Fruit fly (Drosophila melanogaster) whole organism, embryonic: Measurements from ENCODE around the gene CG13097.

ENCODE experiments used
- Antp ChIP-seq: fragments of 200-800 bp; sonication (Bioruptor generic); optimal IDR thresholded peaks from 3 replicates; lab custom pipeline; 2016; ENCODE audit warnings: missing biosample characterization, missing genetic modification characterization
- Asciz ChIP-seq: fragments of 200-800 bp; sonication (Bioruptor generic); optimal IDR thresholded peaks from 2 replicates; lab custom pipeline; 2017; ENCODE audit warnings: missing biosample characterization, mild to moderate bottlenecking, missing genetic modification characterization, missing genetic modification reagents
- CG10979 ChIP-seq: fragments of 200-800 bp; sonication (Bioruptor generic); optimal IDR thresholded peaks from 2 replicates; lab custom pipeline; 2018; ENCODE audit warnings: missing biosample characterization, mild to moderate bottlenecking, missing genetic modification characterization, moderate library complexity
- CG11696 ChIP-seq: fragments of 200-800 bp; sonication (Bioruptor generic); IDR thresholded peaks from 2 replicates; pipeline ENCODE4 v1.3.6; 2022; ENCODE audit warnings: missing biosample characterization, missing genetic modification characterization
- CG12391 ChIP-seq: fragments of 200-800 bp; sonication (Bioruptor generic); optimal IDR thresholded peaks from 3 replicates; lab custom pipeline; 2018; ENCODE audit warnings: missing biosample characterization, mild to moderate bottlenecking, missing genetic modification characterization, moderate library complexity
- CG13424 ChIP-seq: fragments of 200-800 bp; sonication (Bioruptor generic); optimal IDR thresholded peaks from 2 replicates; lab custom pipeline; 2019; ENCODE audit warnings: missing biosample characterization, mild to moderate bottlenecking, missing genetic modification characterization, moderate library complexity
- CG15011 ChIP-seq: fragments of 200-800 bp; sonication (Bioruptor generic); optimal IDR thresholded peaks from 3 replicates; lab custom pipeline; 2018; ENCODE audit warnings: missing biosample characterization, mild to moderate bottlenecking, missing genetic modification characterization
- CG17186 ChIP-seq: fragments of 200-800 bp; sonication (Bioruptor generic); optimal IDR thresholded peaks from 3 replicates; lab custom pipeline; 2017; ENCODE audit warnings: missing biosample characterization, missing genetic modification reagents, missing genetic modification characterization
- CG17568 ChIP-seq: fragments of 200-800 bp; sonication (Bioruptor generic); optimal IDR thresholded peaks from 2 replicates; lab custom pipeline; 2018; ENCODE audit warnings: missing biosample characterization, mild to moderate bottlenecking, missing genetic modification characterization, moderate library complexity
- CG17829 ChIP-seq: fragments of 200-800 bp; optimal IDR thresholded peaks from 2 replicates; lab custom pipeline; 2019; ENCODE audit warnings: missing biosample characterization, mild to moderate bottlenecking, missing genetic modification characterization, moderate library complexity
- CG18011 ChIP-seq: fragments of 200-800 bp; sonication (Bioruptor generic); optimal IDR thresholded peaks from 2 replicates; lab custom pipeline; 2017; ENCODE audit warnings: missing biosample characterization, missing genetic modification characterization, mild to moderate bottlenecking, moderate library complexity, missing genotype
- CG18619 ChIP-seq: fragments of 200-800 bp; sonication (Bioruptor generic); optimal IDR thresholded peaks from 3 replicates; lab custom pipeline; 2017; ENCODE audit warnings: missing biosample characterization, mild to moderate bottlenecking, missing genetic modification characterization
- CG2116 ChIP-seq: fragments of 200-800 bp; sonication (Bioruptor generic); optimal IDR thresholded peaks from 3 replicates; lab custom pipeline; 2018; ENCODE audit warnings: missing biosample characterization, mild to moderate bottlenecking, missing genetic modification characterization
- CG31441 ChIP-seq: fragments of 200-800 bp; sonication (Bioruptor generic); IDR thresholded peaks from 2 replicates; pipeline ENCODE4 v1.3.6; 2022; ENCODE audit warnings: missing biosample characterization, missing genetic modification characterization
- CG3281 ChIP-seq: fragments of 200-800 bp; sonication (Bioruptor generic); optimal IDR thresholded peaks from 3 replicates; lab custom pipeline; 2017; ENCODE audit warnings: missing biosample characterization, mild to moderate bottlenecking, missing genetic modification characterization
- CG33213 ChIP-seq: fragments of 200-800 bp; sonication (Bioruptor generic); optimal IDR thresholded peaks from 3 replicates; lab custom pipeline; 2016; ENCODE audit warnings: missing biosample characterization, missing genetic modification characterization
- CG3407 ChIP-seq: fragments of 200-800 bp; sonication (Bioruptor generic); optimal IDR thresholded peaks from 2 replicates; lab custom pipeline; 2018; ENCODE audit warnings: missing biosample characterization, mild to moderate bottlenecking, missing genetic modification characterization
- CG5953 ChIP-seq: fragments of 200-800 bp; sonication (Bioruptor generic); IDR thresholded peaks from 2 replicates; pipeline ENCODE4 v1.3.6; 2022; ENCODE audit warnings: missing biosample characterization, missing genetic modification characterization
- CG6254 ChIP-seq: fragments of 200-800 bp; sonication (Bioruptor generic); optimal IDR thresholded peaks from 3 replicates; lab custom pipeline; 2017; ENCODE audit warnings: mild to moderate bottlenecking, missing biosample characterization, missing genetic modification reagents, missing genetic modification characterization
- CTCF ChIP-seq: fragments of 200-800 bp; sonication (Bioruptor generic); optimal IDR thresholded peaks from 2 replicates; lab custom pipeline; 2017; ENCODE audit warnings: missing biosample characterization, mild to moderate bottlenecking, missing genetic modification characterization, moderate library complexity
- D ChIP-seq, 2 experiments: fragments of 200-800 bp in 1 of 2; fragments of >200 bp in 1 of 2; sonication (Bioruptor generic) in 1 of 2; optimal IDR thresholded peaks; 2 replicates in 1 of 2; 3 replicates in 1 of 2; lab custom pipeline; 2017; ENCODE audit warnings: mild to moderate bottlenecking in 1 of 2, missing biosample characterization in 1 of 2, missing genetic modification characterization in 1 of 2, missing genetic modification reagents in 1 of 2
- Dbx ChIP-seq: fragments of 200-800 bp; sonication (Bioruptor generic); IDR thresholded peaks from 3 replicates; pipeline ENCODE4 v1.3.6; 2022; ENCODE audit warnings: missing biosample characterization, missing genetic modification characterization
- H15 ChIP-seq: fragments of 200-800 bp; sonication (Bioruptor generic); IDR thresholded peaks from 3 replicates; pipeline ENCODE4 v1.3.6; 2022; ENCODE audit warnings: missing biosample characterization, missing genetic modification characterization
- HLH3B ChIP-seq: fragments of 200-800 bp; sonication (Bioruptor generic); IDR thresholded peaks from 2 replicates; pipeline ENCODE4 v1.3.6; 2022; ENCODE audit warnings: missing biosample characterization, missing genetic modification characterization
- Hand ChIP-seq: fragments of 200-800 bp; sonication (Bioruptor generic); optimal IDR thresholded peaks from 2 replicates; lab custom pipeline; 2017; ENCODE audit warnings: mild to moderate bottlenecking, missing biosample characterization, missing genetic modification reagents, missing genetic modification characterization
- HmgD ChIP-seq: fragments of 200-800 bp; sonication (Bioruptor generic); optimal IDR thresholded peaks from 3 replicates; lab custom pipeline; 2016; ENCODE audit warnings: missing biosample characterization, missing genetic modification characterization
- MBD-R2 ChIP-seq: fragments of 200-800 bp; sonication (Bioruptor generic); IDR thresholded peaks from 2 replicates; pipeline ENCODE4 v1.3.6; 2022; ENCODE audit warnings: missing biosample characterization, missing genetic modification characterization
- Mad ChIP-seq: fragments of 200-800 bp; sonication (Bioruptor generic); optimal IDR thresholded peaks from 2 replicates; lab custom pipeline; 2016; ENCODE audit warnings: missing biosample characterization, missing genetic modification characterization
- NK7.1 ChIP-seq: fragments of 200-800 bp; sonication (Bioruptor generic); optimal IDR thresholded peaks from 3 replicates; lab custom pipeline; 2016; ENCODE audit warnings: missing biosample characterization, missing genetic modification characterization
- NfI ChIP-seq: fragments of 200-800 bp; sonication (Bioruptor generic); optimal IDR thresholded peaks from 3 replicates; lab custom pipeline; 2018; ENCODE audit warnings: missing biosample characterization, mild to moderate bottlenecking, missing genetic modification characterization, moderate library complexity
- Sin3A ChIP-seq: fragments of >200 bp; optimal IDR thresholded peaks from 2 replicates; lab custom pipeline; 2018
- Sox102F ChIP-seq: fragments of 200-800 bp; sonication (Bioruptor generic); optimal IDR thresholded peaks from 2 replicates; lab custom pipeline; 2018; ENCODE audit warnings: missing biosample characterization, mild to moderate bottlenecking, missing genetic modification characterization, moderate library complexity
- Stat92E ChIP-seq, 3 experiments: fragments of >200 bp in 2 of 3; fragments of 200-800 bp in 1 of 3; sonication (Bioruptor generic) in 1 of 3; optimal IDR thresholded peaks; 2 replicates each; lab custom pipeline; 2017 to 2019; ENCODE audit warnings: missing biosample characterization in 3 of 3, missing genetic modification characterization in 3 of 3, mild to moderate bottlenecking in 1 of 3, moderate library complexity in 1 of 3
- Taf1 ChIP-seq: fragments of 200-800 bp; sonication (Bioruptor generic); IDR thresholded peaks from 2 replicates; pipeline ENCODE4 v1.3.6; 2022; ENCODE audit warnings: missing biosample characterization, missing genetic modification characterization
- ato ChIP-seq: fragments of 200-800 bp; sonication (Bioruptor generic); IDR thresholded peaks from 2 replicates; pipeline ENCODE4 v1.3.6; 2022; ENCODE audit warnings: missing biosample characterization, missing genetic modification characterization; ENCODE audit not compliant: partially characterized antibody
- bbx ChIP-seq: fragments of 200-800 bp; sonication (Bioruptor generic); IDR thresholded peaks from 2 replicates; pipeline ENCODE4 v1.3.6; 2022; ENCODE audit warnings: missing biosample characterization, missing genetic modification characterization; ENCODE audit not compliant: partially characterized antibody
- btn ChIP-seq: fragments of 200-800 bp; sonication (Bioruptor generic); optimal IDR thresholded peaks from 2 replicates; lab custom pipeline; 2016; ENCODE audit warnings: missing biosample characterization, missing genetic modification characterization
- chinmo ChIP-seq: fragments of 200-800 bp; sonication (Bioruptor generic); IDR thresholded peaks from 4 replicates; pipeline ENCODE4 v1.3.6; 2022; ENCODE audit warnings: missing biosample characterization, missing genetic modification characterization; ENCODE audit not compliant: partially characterized antibody
- ci ChIP-seq: fragments of 200-800 bp; sonication (Bioruptor generic); IDR thresholded peaks from 3 replicates; pipeline ENCODE4 v1.3.6; 2022; ENCODE audit warnings: missing biosample characterization, missing genetic modification characterization
- disco-r ChIP-seq: fragments of 200-800 bp; sonication (Bioruptor generic); optimal IDR thresholded peaks from 2 replicates; lab custom pipeline; 2016; ENCODE audit warnings: missing biosample characterization, missing genetic modification characterization
- dmrt11E ChIP-seq: fragments of 200-800 bp; sonication (Bioruptor generic); optimal IDR thresholded peaks from 3 replicates; lab custom pipeline; 2018; ENCODE audit warnings: missing biosample characterization, mild to moderate bottlenecking, missing genetic modification characterization, moderate library complexity
- fu2 ChIP-seq: fragments of 200-800 bp; sonication (Bioruptor generic); optimal IDR thresholded peaks from 2 replicates; lab custom pipeline; 2016; ENCODE audit warnings: missing biosample characterization, missing genetic modification characterization
- gfzf ChIP-seq: fragments of 200-800 bp; sonication (Bioruptor generic); optimal IDR thresholded peaks from 2 replicates; lab custom pipeline; 2016; ENCODE audit warnings: missing biosample characterization, mild to moderate bottlenecking, missing genetic modification characterization, moderate library complexity
- her ChIP-seq: fragments of 200-800 bp; sonication (Bioruptor generic); optimal IDR thresholded peaks from 2 replicates; lab custom pipeline; 2016; ENCODE audit warnings: missing biosample characterization, missing genetic modification characterization
- jumu ChIP-seq: fragments of 200-800 bp; sonication (Bioruptor generic); optimal IDR thresholded peaks from 3 replicates; lab custom pipeline; 2016; ENCODE audit warnings: missing biosample characterization, missing genetic modification characterization
- lilli ChIP-seq: fragments of 200-800 bp; sonication (Bioruptor generic); optimal IDR thresholded peaks from 3 replicates; lab custom pipeline; 2016; ENCODE audit warnings: missing biosample characterization, missing genetic modification characterization
- phol ChIP-seq: fragments of 200-800 bp; sonication (Bioruptor generic); optimal IDR thresholded peaks from 3 replicates; lab custom pipeline; 2018; ENCODE audit warnings: missing biosample characterization, mild to moderate bottlenecking, missing genetic modification characterization, moderate library complexity
- scrt ChIP-seq: fragments of 200-800 bp; sonication (Bioruptor generic); optimal IDR thresholded peaks from 2 replicates; lab custom pipeline; 2018; ENCODE audit warnings: missing biosample characterization, mild to moderate bottlenecking, missing genetic modification characterization, moderate library complexity
- sens-2 ChIP-seq: fragments of 200-800 bp; sonication (Bioruptor generic); IDR thresholded peaks from 2 replicates; pipeline ENCODE4 v1.3.6; 2022; ENCODE audit warnings: missing biosample characterization, missing genetic modification characterization
- vnd ChIP-seq: fragments of 200-800 bp; sonication (Bioruptor generic); IDR thresholded peaks from 3 replicates; pipeline ENCODE4 v1.3.6; 2022; ENCODE audit warnings: missing biosample characterization, missing genetic modification characterization; ENCODE audit not compliant: partially characterized antibody

CG13097 gene

dm6 chr2L:8473448-8473847 lies 41.2 kb downstream of the CG13097 start (continued):
- no peak for TF ChIP-seq Stat92E (GFP tag; optimal IDR thresholded peaks at IDR 0.05; lab: Kevin White, UChicago)
- TF ChIP-seq CG33213 (GFP tag; lab: Kevin White, UChicago), result peak; percentile 13
- no peak for TF ChIP-seq Antp (GFP tag; lab: Kevin White, UChicago)
- TF ChIP-seq CG17186, result no peak
- peak; percentile 24 for TF ChIP-seq fu2 (GFP tag; lab: Kevin White, UChicago)
- peak; percentile 45 for TF ChIP-seq CG3281 (GFP tag; lab: Kevin White, UChicago)
- peak; percentile 45 for TF ChIP-seq CG12391 (tag; lab: Kevin White, UChicago)
- peak; percentile 83 for TF ChIP-seq ci
- peak; percentile 13 for TF ChIP-seq Asciz (GFP tag; lab: Kevin White, UChicago)
- TF ChIP-seq sens-2 (GFP tag; lab: Robert Waterston, UW), result peak; percentile 67
- no peak for TF ChIP-seq CG15011 (GFP tag; lab: Kevin White, UChicago)
- TF ChIP-seq NfI (GFP tag; lab: Kevin White, UChicago), result no peak
- TF ChIP-seq Dbx (GFP tag; lab: Robert Waterston, UW), result no peak
- TF ChIP-seq lilli (GFP tag; lab: Kevin White, UChicago), result peak; percentile 33
- TF ChIP-seq scrt, result peak; percentile 34
- peak; percentile 73 for TF ChIP-seq CG31441 (GFP tag; lab: Robert Waterston, UW)
- no peak for TF ChIP-seq bbx (GFP tag; lab: Robert Waterston, UW)
- TF ChIP-seq CG2116 (GFP tag; lab: Kevin White, UChicago), result no peak
- no peak for TF ChIP-seq disco-r
- no peak for TF ChIP-seq CG18011 (GFP tag; lab: Kevin White, UChicago)
- TF ChIP-seq CG17829 (tag; lab: Kevin White, UChicago), result peak; percentile 51
- TF ChIP-seq HmgD, result no peak
- TF ChIP-seq Sox102F, result peak; percentile 50
- no peak for TF ChIP-seq Sin3A
- no peak for TF ChIP-seq CG18619
- TF ChIP-seq CG5953 (GFP tag; lab: Robert Waterston, UW), result 0 out of 2 replicates have a peak, but pooled peaks have one; percentile 34
- no peak for TF ChIP-seq her
- no peak for TF ChIP-seq D (optimal IDR thresholded peaks at IDR 0.05; lab: Kevin White, UChicago)
- peak; percentile 58 for TF ChIP-seq D (GFP tag; optimal IDR thresholded peaks at IDR 0.05; lab: Kevin White, UChicago)
- no peak for TF ChIP-seq Taf1 (GFP tag; lab: Robert Waterston, UW)
- TF ChIP-seq Mad, result peak; percentile 12
- TF ChIP-seq jumu, result no peak
- TF ChIP-seq NK7.1, result no peak
- TF ChIP-seq dmrt11E (tag; lab: Kevin White, UChicago), result peak; percentile 68
- TF ChIP-seq MBD-R2 (GFP tag; lab: Robert Waterston, UW), result 0 out of 2 replicates have a peak, but pooled peaks have one; percentile 5
- TF ChIP-seq HLH3B (GFP tag; lab: Robert Waterston, UW), result peak; percentile 36; the same call in 1 of the 2 replicates
- peak; percentile 9 for TF ChIP-seq CG3407
- peak; percentile 71 for TF ChIP-seq CG6254 (GFP tag; lab: Kevin White, UChicago)
- TF ChIP-seq Hand (GFP tag; lab: Kevin White, UChicago), result no peak
- TF ChIP-seq H15 (GFP tag; lab: Robert Waterston, UW), result peak; percentile 65; the same call in 2 of the 3 replicates
- TF ChIP-seq CG17568 (GFP tag; lab: Kevin White, UChicago), result no peak
- TF ChIP-seq CG11696 (GFP tag; lab: Robert Waterston, UW), result peak; percentile 55
- TF ChIP-seq vnd (GFP tag; lab: Robert Waterston, UW), result no peak
- TF ChIP-seq CG10979 (tag; lab: Kevin White, UChicago), result peak; percentile 66
- TF ChIP-seq btn (GFP tag; lab: Kevin White, UChicago), result peak; percentile 29
- no peak for TF ChIP-seq gfzf
- TF ChIP-seq CTCF (GFP tag; lab: Kevin White, UChicago), result no peak
- TF ChIP-seq ato (GFP tag; lab: Robert Waterston, UW), result no peak
- peak; percentile 37 for TF ChIP-seq CG13424 (tag; lab: Kevin White, UChicago)
- TF ChIP-seq phol (tag; lab: Kevin White, UChicago), result peak; percentile 67
- no peak for TF ChIP-seq chinmo
